Worm (Caenorhabditis elegans) whole organism, mixed stage, embryonic: ENCODE results near the gene lido-9.

Experiments used
- lin-13 ChIP-seq: fragments of 150-350 bp; optimal IDR thresholded peaks from 2 replicates; lab custom pipeline; 2014; ENCODE audit warnings: missing biosample characterization, missing genetic modification characterization
- lsy-2 ChIP-seq: fragments of 150-350 bp; optimal IDR thresholded peaks from 2 replicates; lab custom pipeline; 2014; ENCODE audit warnings: missing biosample characterization, missing genetic modification characterization
- mab-5 ChIP-seq: fragments of 150-350 bp; optimal IDR thresholded peaks from 2 replicates; lab custom pipeline; 2014; ENCODE audit warnings: missing biosample characterization, missing genetic modification characterization
- snpc-4 ChIP-seq: fragments of 150-350 bp; optimal IDR thresholded peaks from 2 replicates; lab custom pipeline; 2014; ENCODE audit warnings: missing biosample characterization, missing genetic modification characterization
- unc-39 ChIP-seq: fragments of 150-350 bp; optimal IDR thresholded peaks from 2 replicates; lab custom pipeline; 2014; ENCODE audit warnings: missing biosample characterization, missing genetic modification characterization

ce11 chrII:3023381-3023935 is 22.9 kb downstream of the lido-9 start, which contains the start of gene clec-2:
- TF ChIP-seq lin-13 (tag; lab: Kevin White, UChicago) (no peak), snpc-4 (tag; lab: Kevin White, UChicago) (no peak), mab-5 (tag; lab: Kevin White, UChicago) (no peak), lsy-2 (tag; lab: Kevin White, UChicago) (no peak), unc-39 (tag; lab: Kevin White, UChicago) (no peak)
